Fruit fly (Drosophila melanogaster): ENCODE results near the gene mrn.

mrn gene

DNA sequence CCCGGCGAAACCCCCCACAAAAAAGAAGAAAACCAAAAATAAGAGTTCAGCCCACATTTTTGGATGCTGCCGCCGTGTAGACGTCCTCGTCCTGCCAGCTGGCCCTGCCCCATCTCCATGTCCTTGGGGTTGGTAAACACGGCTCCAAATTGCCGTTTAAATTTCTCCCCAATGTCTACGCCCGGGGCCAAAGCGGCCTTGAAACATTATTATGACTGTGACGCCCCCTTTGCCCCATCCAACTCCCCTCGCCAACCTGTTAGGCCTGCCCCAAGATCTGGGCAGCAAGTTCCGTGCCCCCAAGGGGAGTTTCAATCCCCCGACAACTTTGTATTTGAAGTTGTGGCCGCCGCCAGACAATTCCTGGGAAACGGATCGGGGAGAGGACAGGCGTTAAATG, 36.6 kb upstream of the mrn start (continued):
- TF ChIP-seq Mrtf (GFP tag; IDR thresholded peaks at IDR 0.05) (no peak), tap (tag; optimal IDR thresholded peaks at IDR 0.05) (no peak), Deaf1 (tag; optimal IDR thresholded peaks at IDR 0.05) (no peak), az2 (GFP tag; optimal IDR thresholded peaks at IDR 0.05) (no peak), Eip74EF (GFP tag; optimal IDR thresholded peaks at IDR 0.05) (no peak), CG12071 (GFP tag; optimal IDR thresholded peaks at IDR 0.05) (peak; percentile 10), CG8290 (GFP tag; optimal IDR thresholded peaks at IDR 0.05) (no peak), CG8290 (tag; optimal IDR thresholded peaks at IDR 0.05) (no peak), ci (GFP tag; IDR thresholded peaks at IDR 0.05) (no peak), bigmax (GFP tag; optimal IDR thresholded peaks at IDR 0.05) (no peak), tup (GFP tag; optimal IDR thresholded peaks at IDR 0.05) (no peak), CG11093 (GFP tag; IDR thresholded peaks at IDR 0.05) (no peak), HHEX (GFP tag; optimal IDR thresholded peaks at IDR 0.05) (no peak), CG6654 (GFP tag; optimal IDR thresholded peaks at IDR 0.05) (no peak), dati (GFP tag; IDR thresholded peaks at IDR 0.05) (no peak), Gsc (GFP tag; IDR thresholded peaks at IDR 0.05) (no peak), Abd-B (GFP tag; optimal IDR thresholded peaks at IDR 0.05) (no peak), zen2 (GFP tag; IDR thresholded peaks at IDR 0.05; ENCODE audit: partially characterized antibody) (no peak), CG17802 (tag; optimal IDR thresholded peaks at IDR 0.05) (no peak), Antp (GFP tag; optimal IDR thresholded peaks at IDR 0.05) (no peak), cg (GFP tag; optimal IDR thresholded peaks at IDR 0.05) (no peak), Sox102F (GFP tag; optimal IDR thresholded peaks at IDR 0.05) (no peak), CG13894 (tag; optimal IDR thresholded peaks at IDR 0.05) (peak; percentile 83), vvl (GFP tag; IDR thresholded peaks at IDR 0.05) (no peak), ara (GFP tag; IDR thresholded peaks at IDR 0.05) (no peak), Hr78 (GFP tag; optimal IDR thresholded peaks at IDR 0.05) (no peak), Doc3 (GFP tag; IDR thresholded peaks at IDR 0.05; ENCODE audit: partially characterized antibody) (no peak), usp (GFP tag; optimal IDR thresholded peaks at IDR 0.05) (no peak)

DNA sequence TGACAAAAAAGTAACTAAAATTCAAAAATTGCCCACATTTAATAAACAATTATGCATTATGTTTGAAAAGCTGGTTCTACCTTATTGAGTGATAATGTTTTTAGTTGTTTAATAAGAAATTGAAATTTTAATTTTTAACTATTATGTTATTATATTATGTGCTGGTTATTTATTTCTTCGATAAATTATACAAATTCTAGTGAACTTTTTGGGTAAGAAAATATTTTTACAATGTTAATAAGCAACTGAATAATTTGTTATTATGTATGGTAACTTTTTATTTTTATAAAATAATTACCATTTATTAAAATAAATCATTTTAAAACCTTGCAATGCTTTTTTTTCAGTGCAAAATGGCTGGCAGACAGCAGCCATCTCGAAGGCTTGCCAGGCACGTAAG, 36.2 kb upstream of the mrn start:
- TF ChIP-seq nerfin-1 (tag; optimal IDR thresholded peaks at IDR 0.05) (no peak), HLH54F (GFP tag; optimal IDR thresholded peaks at IDR 0.05) (no peak), sr (GFP tag; IDR thresholded peaks at IDR 0.05) (no peak), CG2712 (tag; optimal IDR thresholded peaks at IDR 0.05) (peak; percentile 25), CG10431 (GFP tag; optimal IDR thresholded peaks at IDR 0.05) (no peak), CG15269 (tag; optimal IDR thresholded peaks at IDR 0.05) (peak; percentile 2), cwo (GFP tag; optimal IDR thresholded peaks at IDR 0.05) (peak; percentile 10), sisA (GFP tag; IDR thresholded peaks at IDR 0.05) (no peak), wek (GFP tag; optimal IDR thresholded peaks at IDR 0.05) (no peak), gem (tag; optimal IDR thresholded peaks at IDR 0.05) (peak; percentile 48), CG7556 (GFP tag; optimal IDR thresholded peaks at IDR 0.05) (peak; percentile 52), CG13424 (tag; optimal IDR thresholded peaks at IDR 0.05) (peak; percentile 29), CG17385 (GFP tag; optimal IDR thresholded peaks at IDR 0.05) (peak; percentile 1), Sry-β (GFP tag; optimal IDR thresholded peaks at IDR 0.05) (no peak), pita (GFP tag; optimal IDR thresholded peaks at IDR 0.05) (no peak), Fer1 (GFP tag; optimal IDR thresholded peaks at IDR 0.05) (no peak), ssp (GFP tag; IDR thresholded peaks at IDR 0.05) (no peak), CG2678 (tag; optimal IDR thresholded peaks at IDR 0.05) (peak; percentile 73), sd (tag; optimal IDR thresholded peaks at IDR 0.05) (no peak), p53 (GFP tag; optimal IDR thresholded peaks at IDR 0.05) (no peak), CG9437 (GFP tag; optimal IDR thresholded peaks at IDR 0.05) (peak; percentile 32), CG18262 (tag; optimal IDR thresholded peaks at IDR 0.05) (peak; percentile 40), CG31441 (GFP tag; IDR thresholded peaks at IDR 0.05) (peak; percentile 55; the same call in 1 of the 2 replicates), CG7987 (GFP tag; optimal IDR thresholded peaks at IDR 0.05) (no peak)

Measured in whole organism, embryonic.